Worm (Caenorhabditis elegans) whole organism, L3 larva: ENCODE results near the gene srx-36.

Experiments used
- ceh-82 ChIP-seq: fragments of 150-350 bp; optimal IDR thresholded peaks from 2 replicates; lab custom pipeline; 2014; ENCODE audit warnings: missing biosample characterization, missing genetic modification characterization
- fkh-10 ChIP-seq: sonication (generic microtip); optimal IDR thresholded peaks from 2 replicates; lab custom pipeline; 2017; ENCODE audit warnings: missing biosample characterization, missing genetic modification reagents, missing genetic modification characterization
- nfya-1 ChIP-seq: sonication (generic microtip); optimal IDR thresholded peaks from 2 replicates; lab custom pipeline; 2017; ENCODE audit warnings: missing genetic modification characterization, mild to moderate bottlenecking, missing compliant biosample characterization, antibody characterized with exemption, moderate library complexity; ENCODE audit not compliant: insufficient read depth

ce11 chrV:7145250-7145850 is 14.5 kb upstream of the srx-36 start, which contains the start of gene ugt-37:
- TF ChIP-seq ceh-82 = no peak
- TF ChIP-seq nfya-1 (tag; lab: Kevin White, UChicago) = no peak
- no peak for TF ChIP-seq fkh-10
